Fruit fly (Drosophila melanogaster): Measurements from ENCODE around the gene klar.

The klar gene

DNA sequence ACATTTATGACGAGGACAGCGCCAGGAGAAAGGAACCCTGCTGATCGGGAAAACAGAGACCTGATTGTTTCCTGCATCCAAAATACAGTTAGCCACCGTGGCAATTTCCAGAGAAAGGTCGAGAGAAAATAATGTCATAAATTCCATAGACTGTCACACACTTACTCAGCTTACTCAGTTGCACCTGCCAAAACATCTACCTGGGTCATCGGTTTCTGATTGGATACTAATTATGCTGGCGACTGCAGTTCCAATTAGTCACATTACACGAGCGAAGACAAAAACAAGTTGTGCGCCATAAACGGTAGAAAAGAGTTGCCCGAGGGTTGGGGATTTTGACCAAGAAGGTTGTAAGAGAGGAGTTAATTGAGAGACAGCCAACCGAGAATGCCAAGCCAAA, 124.1 kb downstream of the klar start:
- TF ChIP-seq CG34367 (tag; optimal IDR thresholded peaks at IDR 0.05): no peak
- no peak for TF ChIP-seq D1 (tag; optimal IDR thresholded peaks at IDR 0.05)
- no peak for TF ChIP-seq Snoo (tag; optimal IDR thresholded peaks at IDR 0.05)
- TF ChIP-seq CG14655 (GFP tag; optimal IDR thresholded peaks at IDR 0.05): no peak
- no peak for TF ChIP-seq CG8159 (tag; optimal IDR thresholded peaks at IDR 0.05)
- TF ChIP-seq EcR (GFP tag; optimal IDR thresholded peaks at IDR 0.05): no peak
- no peak for TF ChIP-seq Pif1B (GFP tag; optimal IDR thresholded peaks at IDR 0.05)
- TF ChIP-seq gl (tag; optimal IDR thresholded peaks at IDR 0.05): no peak
- no peak for TF ChIP-seq CG12605 (GFP tag; IDR thresholded peaks at IDR 0.05)
- TF ChIP-seq CG10348 (GFP tag; IDR thresholded peaks at IDR 0.05): no peak
- no peak for TF ChIP-seq CG17806 (tag; optimal IDR thresholded peaks at IDR 0.05)
- TF ChIP-seq CG9948 (tag; optimal IDR thresholded peaks at IDR 0.05): no peak
- TF ChIP-seq CG15710 (tag; optimal IDR thresholded peaks at IDR 0.05): no peak
- no peak for TF ChIP-seq CG8301 (tag; optimal IDR thresholded peaks at IDR 0.05)
- no peak for TF ChIP-seq Ets98B (GFP tag; IDR thresholded peaks at IDR 0.05)
- TF ChIP-seq fd96Ca (GFP tag; IDR thresholded peaks at IDR 0.05): no peak
- TF ChIP-seq CG13204 (GFP tag; optimal IDR thresholded peaks at IDR 0.05): no peak

DNA sequence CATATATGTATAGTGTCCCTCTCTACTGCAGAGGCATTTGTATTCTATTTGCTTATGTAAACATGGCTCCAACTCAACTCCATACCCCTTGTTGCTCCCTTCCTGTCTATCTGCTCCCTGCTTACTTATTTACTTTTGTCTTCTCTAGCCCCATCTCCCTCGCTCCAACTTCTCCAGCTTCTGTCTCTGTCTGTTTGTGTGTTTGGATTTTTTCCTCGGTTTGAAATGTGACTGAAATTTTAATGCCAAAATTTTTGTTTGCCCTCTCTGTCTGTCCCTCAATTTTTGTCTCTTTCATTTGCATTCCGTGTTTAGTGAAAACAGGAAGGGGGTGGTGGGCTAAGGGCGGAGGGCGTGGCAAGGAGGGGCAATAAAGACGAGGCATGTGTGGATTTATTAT, 130.6 kb downstream of the klar start:
- no peak for TF ChIP-seq CG34367 (tag; optimal IDR thresholded peaks at IDR 0.05)
- TF ChIP-seq Ets98B (GFP tag; IDR thresholded peaks at IDR 0.05): no peak
- TF ChIP-seq CG32121 (GFP tag; IDR thresholded peaks at IDR 0.05): no peak
- no peak for TF ChIP-seq EcR (GFP tag; optimal IDR thresholded peaks at IDR 0.05)
- no peak for TF ChIP-seq CG4496 (GFP tag; IDR thresholded peaks at IDR 0.05)
- no peak for TF ChIP-seq CG8301 (tag; optimal IDR thresholded peaks at IDR 0.05)
- TF ChIP-seq CG17806 (tag; optimal IDR thresholded peaks at IDR 0.05): no peak
- no peak for TF ChIP-seq CG13204 (GFP tag; optimal IDR thresholded peaks at IDR 0.05)

DNA sequence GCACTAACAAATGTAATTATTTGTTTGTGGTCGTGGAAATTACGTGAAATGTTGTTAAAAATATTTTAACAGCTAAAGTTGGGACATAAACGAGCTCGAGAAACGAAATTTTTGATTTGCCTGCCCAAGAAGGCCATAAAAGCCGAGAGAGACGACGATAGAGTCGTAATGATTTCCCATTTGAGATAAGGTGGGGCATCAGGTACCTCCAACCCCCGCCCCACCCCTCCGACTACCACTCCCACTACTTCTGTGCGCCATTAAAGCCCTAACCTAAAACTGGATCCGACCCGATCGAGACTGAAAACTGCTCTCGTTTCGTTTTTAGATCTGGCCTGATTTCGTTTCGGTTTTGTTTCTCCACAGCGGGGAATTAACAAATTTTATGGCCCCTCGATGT, 140.2 kb downstream of the klar start:
- TF ChIP-seq CG32121 (GFP tag; IDR thresholded peaks at IDR 0.05) (no peak), CG13204 (GFP tag; optimal IDR thresholded peaks at IDR 0.05) (no peak), CG4496 (GFP tag; IDR thresholded peaks at IDR 0.05) (no peak), Ets98B (GFP tag; IDR thresholded peaks at IDR 0.05) (no peak), CG9948 (tag; optimal IDR thresholded peaks at IDR 0.05) (no peak), CG17806 (tag; optimal IDR thresholded peaks at IDR 0.05) (no peak), rn (GFP tag; IDR thresholded peaks at IDR 0.05) (no peak), CG12605 (GFP tag; IDR thresholded peaks at IDR 0.05) (no peak), CG15710 (tag; optimal IDR thresholded peaks at IDR 0.05) (no peak), gl (tag; optimal IDR thresholded peaks at IDR 0.05) (no peak), CG8159 (tag; optimal IDR thresholded peaks at IDR 0.05) (no peak), EcR (GFP tag; optimal IDR thresholded peaks at IDR 0.05) (no peak), CG8301 (tag; optimal IDR thresholded peaks at IDR 0.05) (no peak), D1 (tag; optimal IDR thresholded peaks at IDR 0.05) (no peak), Pif1B (GFP tag; optimal IDR thresholded peaks at IDR 0.05) (no peak), CG14655 (GFP tag; optimal IDR thresholded peaks at IDR 0.05) (no peak), Snoo (tag; optimal IDR thresholded peaks at IDR 0.05) (no peak)

DNA sequence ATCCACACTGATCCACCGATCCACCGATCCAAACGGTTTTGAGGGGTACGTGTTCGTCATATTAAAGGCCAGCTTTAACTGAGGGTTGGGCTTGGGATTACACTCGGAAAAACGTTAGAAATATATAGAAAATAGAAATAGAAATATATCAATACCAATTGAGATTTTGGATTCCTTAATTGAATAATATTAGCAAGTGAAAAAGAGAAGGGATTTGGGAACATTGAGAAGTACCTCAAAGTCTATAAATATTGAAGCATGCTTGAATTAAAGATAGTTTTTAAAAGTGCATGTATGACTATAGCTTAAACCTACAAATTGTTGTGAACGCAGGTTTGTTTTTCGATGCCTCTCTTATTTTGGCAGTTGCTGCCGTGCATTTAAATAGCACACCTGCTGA, 145.2 kb downstream of the klar start:
- TF ChIP-seq fd96Ca (GFP tag; IDR thresholded peaks at IDR 0.05) (no peak), Snoo (tag; optimal IDR thresholded peaks at IDR 0.05) (no peak), CG10348 (GFP tag; IDR thresholded peaks at IDR 0.05) (no peak), CG12605 (GFP tag; IDR thresholded peaks at IDR 0.05) (no peak), rn (GFP tag; IDR thresholded peaks at IDR 0.05) (no peak), CG8301 (tag; optimal IDR thresholded peaks at IDR 0.05) (no peak), CG8159 (tag; optimal IDR thresholded peaks at IDR 0.05) (no peak)

DNA sequence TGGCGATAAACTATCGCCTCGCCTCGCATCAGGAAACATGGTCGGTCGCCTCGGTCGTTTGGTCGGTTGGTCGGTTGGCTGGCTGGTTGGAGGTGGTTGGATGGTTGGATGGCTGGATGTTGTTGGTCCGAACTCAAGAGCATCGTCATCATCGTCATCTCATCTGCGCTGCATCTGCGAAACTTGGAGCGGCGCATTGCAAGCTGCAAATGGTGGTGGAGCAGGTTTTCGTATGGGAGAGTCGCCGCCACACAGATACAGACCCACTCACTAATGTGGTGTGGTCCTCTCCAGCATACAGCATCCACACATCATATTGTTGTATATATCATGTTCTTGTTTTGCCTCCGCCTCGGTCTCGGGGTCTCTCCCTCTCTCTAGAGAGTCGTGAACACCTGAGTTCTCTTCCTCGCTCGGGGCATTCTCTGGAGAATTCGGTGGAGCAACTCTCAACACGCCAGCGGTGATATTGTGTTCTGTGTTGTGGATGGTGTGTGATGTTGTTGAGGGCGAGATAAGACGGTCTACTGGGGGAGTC, 147.7 kb downstream of the klar start, which contains the start of gene trh:
Gene trh, minus strand, starts transcription at position 12 of the 538 bp plus-strand sequence.
- no peak for TF ChIP-seq CG14655 (GFP tag; optimal IDR thresholded peaks at IDR 0.05)
- no peak for TF ChIP-seq CG12605 (GFP tag; IDR thresholded peaks at IDR 0.05)
- no peak for TF ChIP-seq CG32121 (GFP tag; IDR thresholded peaks at IDR 0.05)
- no peak for TF ChIP-seq CG4496 (GFP tag; IDR thresholded peaks at IDR 0.05)
- TF ChIP-seq fd96Ca (GFP tag; IDR thresholded peaks at IDR 0.05): no peak
- no peak for TF ChIP-seq CG17806 (tag; optimal IDR thresholded peaks at IDR 0.05)
- no peak for TF ChIP-seq Snoo (tag; optimal IDR thresholded peaks at IDR 0.05)
- no peak for TF ChIP-seq rn (GFP tag; IDR thresholded peaks at IDR 0.05)
- no peak for TF ChIP-seq D1 (tag; optimal IDR thresholded peaks at IDR 0.05)
- no peak for TF ChIP-seq Ets98B (GFP tag; IDR thresholded peaks at IDR 0.05)
- no peak for TF ChIP-seq CG8301 (tag; optimal IDR thresholded peaks at IDR 0.05)
- TF ChIP-seq CG13204 (GFP tag; optimal IDR thresholded peaks at IDR 0.05): no peak
- TF ChIP-seq CG9948 (tag; optimal IDR thresholded peaks at IDR 0.05): no peak
- no peak for TF ChIP-seq CG10348 (GFP tag; IDR thresholded peaks at IDR 0.05)
- no peak for TF ChIP-seq Pif1A (GFP tag; optimal IDR thresholded peaks at IDR 0.05)

DNA sequence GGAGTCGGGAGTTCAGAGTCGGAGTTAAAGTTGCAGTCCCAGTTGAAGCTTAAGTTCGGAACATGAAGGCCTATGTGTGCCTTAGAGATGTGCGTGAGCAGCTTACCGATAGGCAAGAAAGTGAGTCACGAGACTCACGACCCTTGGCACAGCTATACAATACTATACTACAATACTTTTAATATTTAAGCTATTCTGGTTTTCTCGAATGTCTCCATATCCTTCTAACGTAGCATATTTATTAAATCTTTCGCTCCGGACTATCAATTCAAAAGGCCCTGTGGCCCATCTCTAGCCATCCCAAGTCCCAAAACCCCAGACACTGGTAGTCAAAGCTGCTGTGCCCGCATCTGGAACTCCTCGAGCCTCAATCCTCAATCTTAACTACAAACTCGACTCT, 150.2 kb downstream of the klar start:
- TF ChIP-seq CG10348 (GFP tag; IDR thresholded peaks at IDR 0.05): no peak
- TF ChIP-seq CG14655 (GFP tag; optimal IDR thresholded peaks at IDR 0.05): no peak
- TF ChIP-seq Pif1A (GFP tag; optimal IDR thresholded peaks at IDR 0.05): peak; percentile 25
- TF ChIP-seq Pif1B (GFP tag; optimal IDR thresholded peaks at IDR 0.05): no peak
- TF ChIP-seq CG32121 (GFP tag; IDR thresholded peaks at IDR 0.05): no peak
- peak; percentile 20 for TF ChIP-seq CG17806 (tag; optimal IDR thresholded peaks at IDR 0.05)
- peak; percentile 7 for TF ChIP-seq CG9948 (tag; optimal IDR thresholded peaks at IDR 0.05)

DNA sequence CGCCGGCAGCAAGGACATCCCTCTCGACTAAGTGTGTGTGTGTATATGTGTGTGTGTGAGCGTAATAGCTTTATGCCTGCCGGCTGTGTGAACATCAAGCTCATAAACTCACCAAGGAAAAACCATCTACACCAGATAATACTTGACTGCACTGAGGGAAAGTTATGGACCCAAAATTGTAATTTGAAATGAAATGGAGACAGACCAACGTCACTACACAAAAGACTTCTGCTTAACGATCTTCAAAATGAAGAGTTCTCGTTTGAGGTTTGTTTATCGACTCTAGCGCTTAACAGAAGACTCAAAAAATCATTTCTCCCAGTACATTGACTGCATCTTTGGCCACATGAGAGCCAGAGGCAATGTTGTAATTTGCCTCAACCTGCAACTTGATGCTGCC, 152.3 kb downstream of the klar start:
- TF ChIP-seq CG13204 (GFP tag; optimal IDR thresholded peaks at IDR 0.05) (no peak), CG9948 (tag; optimal IDR thresholded peaks at IDR 0.05) (peak; percentile 52), Ets98B (GFP tag; IDR thresholded peaks at IDR 0.05) (no peak), CG15710 (tag; optimal IDR thresholded peaks at IDR 0.05) (peak; percentile 40), Snoo (tag; optimal IDR thresholded peaks at IDR 0.05) (peak; percentile 2), EcR (GFP tag; optimal IDR thresholded peaks at IDR 0.05) (no peak), CG12605 (GFP tag; IDR thresholded peaks at IDR 0.05) (no peak), CG8301 (tag; optimal IDR thresholded peaks at IDR 0.05) (peak; percentile 39), rn (GFP tag; IDR thresholded peaks at IDR 0.05) (no peak), CG32121 (GFP tag; IDR thresholded peaks at IDR 0.05) (no peak), gl (tag; optimal IDR thresholded peaks at IDR 0.05) (no peak), CG4496 (GFP tag; IDR thresholded peaks at IDR 0.05) (no peak; the same call in 2 of the 3 replicates), CG8159 (tag; optimal IDR thresholded peaks at IDR 0.05) (peak; percentile 52), D1 (tag; optimal IDR thresholded peaks at IDR 0.05) (no peak), CG14655 (GFP tag; optimal IDR thresholded peaks at IDR 0.05) (peak; percentile 60), Pif1B (GFP tag; optimal IDR thresholded peaks at IDR 0.05) (peak; percentile 31), CG17806 (tag; optimal IDR thresholded peaks at IDR 0.05) (peak; percentile 56), fd96Ca (GFP tag; IDR thresholded peaks at IDR 0.05) (peak; percentile 32; the same call in 1 of the 3 replicates), CG10348 (GFP tag; IDR thresholded peaks at IDR 0.05) (no peak), Pif1A (GFP tag; optimal IDR thresholded peaks at IDR 0.05) (peak; percentile 49), CG34367 (tag; optimal IDR thresholded peaks at IDR 0.05) (peak; percentile 48)

Data from whole organism, pupa.